Worm (Caenorhabditis elegans) whole organism, young adult: ENCODE data around the gene Y41C4A.21.
"Not testable (repeated sequence)": the region's sequence is repeated elsewhere in the genome, so short reads cannot be mapped to it uniquely, and the experiment has no call there.

Experiments used
- aptf-2 ChIP-seq: fragments of 200-800 bp; sonication (Bioruptor generic); conservative IDR thresholded peaks from 2 replicates; pipeline ENCODE4 v1.3.6; 2022; ENCODE audit warnings: missing genetic modification reagents, missing genetic modification characterization, missing compliant biosample characterization
- egl-18 ChIP-seq: fragments of 200-800 bp; sonication (Bioruptor generic); IDR thresholded peaks from 2 replicates; pipeline ENCODE4 v1.3.6; 2022; ENCODE audit warnings: missing genetic modification reagents, missing genetic modification characterization, missing compliant biosample characterization
- pbrm-1 ChIP-seq: fragments of 200-800 bp; sonication (Bioruptor generic); IDR thresholded peaks from 2 replicates; pipeline ENCODE4 v1.3.6; 2022; ENCODE audit warnings: missing genetic modification reagents, missing genetic modification characterization, missing compliant biosample characterization
- snpc-4 ChIP-seq, 5 experiments: fragments of 150-350 bp in 1 of 5; sonication (generic microtip) in 4 of 5; optimal IDR thresholded peaks; 2 replicates each; lab custom pipeline; 2014 to 2018; ENCODE audit warnings: missing genetic modification characterization in 5 of 5, missing biosample characterization in 3 of 5, antibody characterized with exemption in 2 of 5, mild to moderate bottlenecking in 2 of 5, missing compliant biosample characterization in 2 of 5, missing genotype in 2 of 5, moderate library complexity in 2 of 5, missing genetic modification reagents in 1 of 5
- unc-62 ChIP-seq: fragments of 150-350 bp; optimal IDR thresholded peaks from 2 replicates; lab custom pipeline; 2014; ENCODE audit warnings: missing biosample characterization, missing genetic modification reagents, missing genetic modification characterization
- ztf-25 ChIP-seq: fragments of 200-800 bp; sonication (Bioruptor generic); IDR thresholded peaks from 2 replicates; pipeline ENCODE4 v1.3.6; 2022; ENCODE audit warnings: missing genetic modification reagents, missing genetic modification characterization, missing compliant biosample characterization

DNA sequence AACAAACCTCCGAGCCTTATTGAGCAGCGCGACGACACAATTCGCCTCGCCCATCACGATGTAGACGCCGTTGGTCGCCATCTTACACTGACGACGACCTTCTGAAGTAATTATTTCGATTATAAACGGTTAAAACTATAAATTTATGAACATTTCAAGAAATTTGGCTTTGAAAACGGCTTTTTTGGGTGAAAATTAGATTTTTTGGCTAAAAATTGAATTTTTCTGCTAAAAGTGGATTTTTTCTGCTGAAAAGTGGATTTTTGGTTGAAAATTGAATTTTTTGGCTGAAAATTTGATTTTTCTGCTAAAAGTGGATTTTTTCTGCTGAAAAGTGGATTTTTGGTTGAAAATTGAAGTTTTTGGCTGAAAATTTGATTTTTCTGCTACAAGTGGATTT lies 41.4 kb downstream of the Y41C4A.21 start, which contains the start of gene gbf-1:
- not testable (repeated sequence) for TF ChIP-seq pbrm-1; snpc-4 (GFP tag; optimal IDR thresholded peaks at IDR 0.05; lab: Kevin White, UChicago); snpc-4 (tag; optimal IDR thresholded peaks at IDR 0.05; lab: Kevin White, UChicago); unc-62 (GFP tag; lab: Kevin White, UChicago); aptf-2; egl-18 (GFP tag; lab: Robert Waterston, UW); ztf-25 (GFP tag; lab: Robert Waterston, UW)
